Worm (Caenorhabditis elegans): ENCODE data around the gene nhr-180.

nhr-180 gene

ce11 chrV:657678-658077 is 9.6 kb downstream of the nhr-180 start, which contains the start of gene srh-246:
Gene srh-246 (minus strand): TSS chrV:657778.
- TF ChIP-seq B0261.1 (tag; optimal IDR thresholded peaks at IDR 0.05) (no peak), sptf-2 (GFP tag; optimal IDR thresholded peaks at IDR 0.05) (no peak), F37B4.10 (GFP tag; IDR thresholded peaks at IDR 0.05) (no peak), ceh-40 (GFP tag; IDR thresholded peaks at IDR 0.05) (no peak), zfh-2 (GFP tag; conservative IDR thresholded peaks at IDR 0.05) (no peak), F55B11.4 (tag; optimal IDR thresholded peaks at IDR 0.05; ENCODE audit: borderline replicate concordance, insufficient read depth) (no peak), lin-35 (GFP tag; optimal IDR thresholded peaks at IDR 0.05) (no peak), lin-26 (GFP tag; IDR thresholded peaks at IDR 0.05) (no peak)

- TF ChIP-seq sptf-2 (GFP tag; optimal IDR thresholded peaks at IDR 0.05) (no peak), ama-1 (optimal IDR thresholded peaks at IDR 0.05) (no peak), ama-1 (GFP tag; optimal IDR thresholded peaks at IDR 0.05) (no peak), athp-1 (tag; optimal IDR thresholded peaks at IDR 0.05) (no peak), C06A6.2 (GFP tag; conservative IDR thresholded peaks at IDR 0.05) (no peak), atf-7 (tag; optimal IDR thresholded peaks at IDR 0.05) (no peak), B0035.1 (tag; optimal IDR thresholded peaks at IDR 0.05) (no peak), mxl-1 (tag; optimal IDR thresholded peaks at IDR 0.05) (no peak), efl-1 (GFP tag; optimal IDR thresholded peaks at IDR 0.05) (no peak), die-1 (tag; optimal IDR thresholded peaks at IDR 0.05) (no peak), B0261.1 (tag; optimal IDR thresholded peaks at IDR 0.05) (no peak)
Measured at ce11 chrV:655823-656222, 11.5 kb downstream of the nhr-180 start, which contains the start of gene srh-245. Gene srh-245 (minus strand): TSS chrV:655923.

ce11 chrV:654402-654801 is 12.9 kb downstream of the nhr-180 start, which contains the start of gene srj-6:
Gene srj-6 (minus strand): TSS chrV:654502.
- TF ChIP-seq unc-62 (GFP tag; optimal IDR thresholded peaks at IDR 0.05) (no peak), chd-7 (tag; optimal IDR thresholded peaks at IDR 0.05) (no peak), nfya-2 (GFP tag; IDR thresholded peaks at IDR 0.05) (no peak), let-526 (GFP tag; IDR thresholded peaks at IDR 0.05) (no peak), egrh-3 (GFP tag; IDR thresholded peaks at IDR 0.05) (no peak), K12H6.12 (tag; optimal IDR thresholded peaks at IDR 0.05) (no peak), tbx-9 (tag; optimal IDR thresholded peaks at IDR 0.05; ENCODE audit: borderline replicate concordance) (no peak), nhr-27 (tag; optimal IDR thresholded peaks at IDR 0.05) (no peak), him-1 (tag; optimal IDR thresholded peaks at IDR 0.05) (no peak), T07F8.4 (tag; optimal IDR thresholded peaks at IDR 0.05) (no peak), rpc-1 (optimal IDR thresholded peaks at IDR 0.05) (no peak), rpc-1 (tag; optimal IDR thresholded peaks at IDR 0.05) (no peak), B0261.1 (tag; optimal IDR thresholded peaks at IDR 0.05) (no peak)

- no peak for TF ChIP-seq F57A8.1 (GFP tag; optimal IDR thresholded peaks at IDR 0.05)
- no peak for TF ChIP-seq snpc-1.3 (tag; optimal IDR thresholded peaks at IDR 0.05; ENCODE audit: insufficient read depth)
- TF ChIP-seq lin-40 (tag; optimal IDR thresholded peaks at IDR 0.05), result no peak
- no peak for TF ChIP-seq ztf-25 (GFP tag; IDR thresholded peaks at IDR 0.05)
- no peak for TF ChIP-seq unc-62 (GFP tag; optimal IDR thresholded peaks at IDR 0.05)
- no peak for TF ChIP-seq snpc-1.1 (tag; optimal IDR thresholded peaks at IDR 0.05; ENCODE audit: insufficient read depth)
- no peak for TF ChIP-seq hsf-1 (GFP tag; IDR thresholded peaks at IDR 0.05)
- TF ChIP-seq Y53F4B.3 (GFP tag; IDR thresholded peaks at IDR 0.05), result no peak
- TF ChIP-seq hlh-12 (tag; optimal IDR thresholded peaks at IDR 0.05), result no peak
Measured at ce11 chrV:652940-653339, 14.4 kb downstream of the nhr-180 start, which contains the start of gene srj-5. Gene srj-5 (minus strand): TSS chrV:653040.

All from whole organism, young adult.